Fruit fly (Drosophila melanogaster) whole organism, pupa: Measurements from ENCODE around the gene LManII.

ENCODE experiments used
- CG10348 ChIP-seq: fragments of 200-800 bp; sonication (Bioruptor generic); IDR thresholded peaks from 2 replicates; pipeline ENCODE4 v1.3.6; 2022; ENCODE audit warnings: missing biosample characterization, missing genetic modification characterization
- CG12605 ChIP-seq: fragments of 200-800 bp; sonication (Bioruptor generic); IDR thresholded peaks from 2 replicates; pipeline ENCODE4 v1.3.6; 2022; ENCODE audit warnings: missing biosample characterization, missing genetic modification characterization
- CG15710 ChIP-seq: fragments of 200-800 bp; sonication (Bioruptor generic); optimal IDR thresholded peaks from 2 replicates; lab custom pipeline; 2018; ENCODE audit warnings: missing biosample characterization, mild to moderate bottlenecking, missing genetic modification characterization, moderate library complexity
- CG34367 ChIP-seq: fragments of 200-800 bp; sonication (Bioruptor generic); optimal IDR thresholded peaks from 2 replicates; lab custom pipeline; 2018; ENCODE audit warnings: missing biosample characterization, mild to moderate bottlenecking, missing genetic modification characterization
- CG4496 ChIP-seq: fragments of 200-800 bp; sonication (Bioruptor generic); IDR thresholded peaks from 3 replicates; pipeline ENCODE4 v1.3.6; 2022; ENCODE audit warnings: missing biosample characterization, missing genetic modification characterization
- D1 ChIP-seq: fragments of 200-800 bp; sonication (Bioruptor generic); optimal IDR thresholded peaks from 2 replicates; lab custom pipeline; 2018; ENCODE audit warnings: missing biosample characterization, mild to moderate bottlenecking, missing genetic modification characterization, moderate library complexity
- EcR ChIP-seq: fragments of 200-800 bp; sonication (Bioruptor generic); optimal IDR thresholded peaks from 3 replicates; lab custom pipeline; 2019; ENCODE audit warnings: missing biosample characterization, missing genetic modification characterization, mild to moderate bottlenecking, moderate library complexity, missing genetic modification reagents
- Pif1B ChIP-seq: fragments of 200-800 bp; sonication (Bioruptor generic); optimal IDR thresholded peaks from 3 replicates; lab custom pipeline; 2016; ENCODE audit warnings: missing biosample characterization, missing genetic modification characterization
- Snoo ChIP-seq: fragments of 200-800 bp; sonication (Bioruptor generic); optimal IDR thresholded peaks from 3 replicates; lab custom pipeline; 2017; ENCODE audit warnings: missing biosample characterization, mild to moderate bottlenecking, missing genetic modification characterization, inconsistent platforms
- fd96Ca ChIP-seq: fragments of 200-800 bp; sonication (Bioruptor generic); IDR thresholded peaks from 3 replicates; pipeline ENCODE4 v1.3.6; 2022; ENCODE audit warnings: missing biosample characterization, missing genetic modification characterization

DNA sequence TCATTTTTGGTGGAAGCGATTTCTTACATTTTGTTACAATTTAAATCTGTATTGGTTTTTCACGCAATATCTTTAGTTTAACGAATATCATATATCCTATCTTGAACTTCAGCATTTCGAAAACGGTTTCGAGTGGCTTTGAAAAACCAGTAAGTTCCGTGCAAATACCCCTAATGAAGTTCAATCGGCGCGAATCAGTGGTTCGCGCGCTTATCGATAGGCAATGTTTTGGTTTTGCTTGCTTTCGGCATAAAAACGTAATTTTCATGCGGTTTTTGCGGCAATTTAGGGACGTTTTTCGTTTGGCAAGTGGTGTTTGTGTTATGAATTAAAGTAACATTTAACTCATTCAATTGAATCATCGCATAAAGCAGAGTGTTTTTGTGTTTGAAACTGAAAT is 19.4 kb downstream of the LManII start, which contains the start of gene RluA-2:
- no peak for TF ChIP-seq Snoo (tag; lab: Kevin White, UChicago)
- no peak for TF ChIP-seq Pif1B (GFP tag; lab: Kevin White, UChicago)
- TF ChIP-seq CG10348 (GFP tag; lab: Robert Waterston, UW) = no peak
- TF ChIP-seq fd96Ca = no peak
- TF ChIP-seq CG12605 (GFP tag; lab: Robert Waterston, UW) = no peak
- no peak for TF ChIP-seq CG34367 (tag; lab: Kevin White, UChicago)
- no peak for TF ChIP-seq EcR (GFP tag; lab: Kevin White, UChicago)
- TF ChIP-seq CG4496 (GFP tag; lab: Robert Waterston, UW) = no peak
- TF ChIP-seq D1 (tag; lab: Kevin White, UChicago) = no peak
- TF ChIP-seq CG15710 (tag; lab: Kevin White, UChicago) = no peak
